Fruit fly (Drosophila melanogaster) whole organism, pupa: ENCODE measurements around the gene PSMG1.

Experiments used
- CG10348 ChIP-seq: fragments of 200-800 bp; sonication (Bioruptor generic); IDR thresholded peaks from 2 replicates; pipeline ENCODE4 v1.3.6; 2022; ENCODE audit warnings: missing biosample characterization, missing genetic modification characterization
- CG14655 ChIP-seq: fragments of 200-800 bp; sonication (Bioruptor generic); optimal IDR thresholded peaks from 3 replicates; lab custom pipeline; 2017; ENCODE audit warnings: mild to moderate bottlenecking, missing biosample characterization, missing genetic modification reagents, missing genetic modification characterization
- CG15710 ChIP-seq: fragments of 200-800 bp; sonication (Bioruptor generic); optimal IDR thresholded peaks from 2 replicates; lab custom pipeline; 2018; ENCODE audit warnings: missing biosample characterization, mild to moderate bottlenecking, missing genetic modification characterization, moderate library complexity
- CG34367 ChIP-seq: fragments of 200-800 bp; sonication (Bioruptor generic); optimal IDR thresholded peaks from 2 replicates; lab custom pipeline; 2018; ENCODE audit warnings: missing biosample characterization, mild to moderate bottlenecking, missing genetic modification characterization
- CG8159 ChIP-seq: fragments of 200-800 bp; sonication (Bioruptor generic); optimal IDR thresholded peaks from 3 replicates; lab custom pipeline; 2018; ENCODE audit warnings: missing biosample characterization, mild to moderate bottlenecking, missing genetic modification characterization, moderate library complexity
- CG8301 ChIP-seq: fragments of 200-800 bp; sonication (Bioruptor generic); optimal IDR thresholded peaks from 2 replicates; lab custom pipeline; 2018; ENCODE audit warnings: missing biosample characterization, mild to moderate bottlenecking, missing genetic modification characterization
- D1 ChIP-seq: fragments of 200-800 bp; sonication (Bioruptor generic); optimal IDR thresholded peaks from 2 replicates; lab custom pipeline; 2018; ENCODE audit warnings: missing biosample characterization, mild to moderate bottlenecking, missing genetic modification characterization, moderate library complexity
- EcR ChIP-seq: fragments of 200-800 bp; sonication (Bioruptor generic); optimal IDR thresholded peaks from 3 replicates; lab custom pipeline; 2019; ENCODE audit warnings: missing biosample characterization, missing genetic modification characterization, mild to moderate bottlenecking, moderate library complexity, missing genetic modification reagents
- Ets98B ChIP-seq: fragments of 200-800 bp; sonication (Bioruptor generic); IDR thresholded peaks from 2 replicates; pipeline ENCODE4 v1.3.6; 2022; ENCODE audit warnings: missing biosample characterization, missing genetic modification characterization
- Pif1A ChIP-seq: fragments of 200-800 bp; sonication (Bioruptor generic); optimal IDR thresholded peaks from 3 replicates; lab custom pipeline; 2016; ENCODE audit warnings: missing biosample characterization, missing genetic modification characterization
- gl ChIP-seq: fragments of 200-800 bp; sonication (Bioruptor generic); optimal IDR thresholded peaks from 2 replicates; lab custom pipeline; 2018; ENCODE audit warnings: missing biosample characterization, mild to moderate bottlenecking, missing genetic modification characterization

DNA sequence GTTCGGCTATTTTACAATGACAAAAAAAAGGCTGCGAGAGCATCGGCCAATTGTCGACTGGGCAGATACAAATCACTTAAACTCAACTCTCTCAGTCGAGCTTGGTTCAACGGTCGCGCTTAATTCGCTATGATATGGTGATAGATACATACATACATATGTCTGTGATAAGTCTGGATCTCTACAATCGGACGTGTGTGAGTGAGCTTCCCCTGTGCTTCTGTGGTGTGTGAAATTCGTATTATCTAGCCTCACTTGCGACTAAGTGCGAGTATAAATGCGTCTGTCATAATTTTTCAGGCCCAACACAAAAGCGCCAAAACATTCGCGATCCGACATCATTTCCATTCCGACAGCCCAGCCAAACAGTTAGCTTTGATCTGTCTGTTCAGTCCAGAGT lies 46.8 kb upstream of the PSMG1 start, which contains the start of gene CG1213:
- TF ChIP-seq D1 (tag; lab: Kevin White, UChicago) = no peak
- TF ChIP-seq CG34367 (tag; lab: Kevin White, UChicago) = no peak
- no peak for TF ChIP-seq CG8301 (tag; lab: Kevin White, UChicago)
- TF ChIP-seq CG15710 (tag; lab: Kevin White, UChicago) = no peak
- TF ChIP-seq CG10348 = no peak
- TF ChIP-seq gl (tag; lab: Kevin White, UChicago) = no peak
- TF ChIP-seq Ets98B (GFP tag; lab: Robert Waterston, UW) = no peak
- TF ChIP-seq Pif1A (GFP tag; lab: Kevin White, UChicago) = no peak
- TF ChIP-seq CG14655 (GFP tag; lab: Kevin White, UChicago) = no peak
- no peak for TF ChIP-seq EcR (GFP tag; lab: Kevin White, UChicago)
- no peak for TF ChIP-seq CG8159 (tag; lab: Kevin White, UChicago)
